Fruit fly (Drosophila melanogaster): ENCODE measurements around the gene CG11898.

CG11898 gene

dm6 chr3R:29204612-29205480 lies 39.4 kb downstream of the CG11898 start:
- TF ChIP-seq Jra (GFP tag; optimal IDR thresholded peaks at IDR 0.05) (no peak), sv (GFP tag; optimal IDR thresholded peaks at IDR 0.05) (peak; percentile 50)

- no peak for TF ChIP-seq CG32264 (GFP tag; optimal IDR thresholded peaks at IDR 0.05)
- no peak for TF ChIP-seq Mio (GFP tag; optimal IDR thresholded peaks at IDR 0.05)
- no peak for TF ChIP-seq jim (GFP tag; optimal IDR thresholded peaks at IDR 0.05)
- TF ChIP-seq h (GFP tag; optimal IDR thresholded peaks at IDR 0.05): no peak
- TF ChIP-seq OdsH (GFP tag; optimal IDR thresholded peaks at IDR 0.05): no peak
- no peak for TF ChIP-seq tai (GFP tag; optimal IDR thresholded peaks at IDR 0.05)
- no peak for TF ChIP-seq Dfd (GFP tag; optimal IDR thresholded peaks at IDR 0.05)
- TF ChIP-seq dmrt93B (GFP tag; optimal IDR thresholded peaks at IDR 0.05): no peak
- no peak for TF ChIP-seq br (GFP tag; optimal IDR thresholded peaks at IDR 0.05)
- TF ChIP-seq pan (optimal IDR thresholded peaks at IDR 0.05): no peak
- no peak for TF ChIP-seq Myc (optimal IDR thresholded peaks at IDR 0.05)
- no peak for TF ChIP-seq Sp1 (GFP tag; optimal IDR thresholded peaks at IDR 0.05)
- TF ChIP-seq brk (GFP tag; optimal IDR thresholded peaks at IDR 0.05): peak; percentile 31
- no peak for TF ChIP-seq GATAd (GFP tag; optimal IDR thresholded peaks at IDR 0.05)
- TF ChIP-seq fru (GFP tag; optimal IDR thresholded peaks at IDR 0.05): no peak
- TF ChIP-seq HLH106 (tag; optimal IDR thresholded peaks at IDR 0.05): no peak
- no peak for TF ChIP-seq rgr (GFP tag; optimal IDR thresholded peaks at IDR 0.05)
- TF ChIP-seq usp (GFP tag; optimal IDR thresholded peaks at IDR 0.05): no peak
- no peak for TF ChIP-seq dsf (GFP tag; optimal IDR thresholded peaks at IDR 0.05; ENCODE audit: borderline replicate concordance)
- TF ChIP-seq woc (GFP tag; optimal IDR thresholded peaks at IDR 0.05): no peak
- TF ChIP-seq CrebA (GFP tag; optimal IDR thresholded peaks at IDR 0.05; ENCODE audit: borderline replicate concordance): no peak
- TF ChIP-seq Rel (GFP tag; optimal IDR thresholded peaks at IDR 0.05): peak; percentile 2
- no peak for TF ChIP-seq Rel (tag; optimal IDR thresholded peaks at IDR 0.05)
- TF ChIP-seq Hnf4 (GFP tag; optimal IDR thresholded peaks at IDR 0.05): no peak
- no peak for TF ChIP-seq sv (GFP tag; optimal IDR thresholded peaks at IDR 0.05)
- peak; percentile 20 for TF ChIP-seq Dif (GFP tag; optimal IDR thresholded peaks at IDR 0.05; ENCODE audit: partially characterized antibody)
- no peak for TF ChIP-seq lola (GFP tag; optimal IDR thresholded peaks at IDR 0.05)
- TF ChIP-seq Jra (GFP tag; optimal IDR thresholded peaks at IDR 0.05): no peak
- no peak for TF ChIP-seq N (GFP tag; optimal IDR thresholded peaks at IDR 0.05)
- no peak for TF ChIP-seq Hr78 (GFP tag; optimal IDR thresholded peaks at IDR 0.05)
- no peak for TF ChIP-seq dl (GFP tag; optimal IDR thresholded peaks at IDR 0.05; ENCODE audit: insufficient read depth in 1 of 2, partially characterized antibody in 2 of 2)
- TF ChIP-seq foxo (GFP tag; optimal IDR thresholded peaks at IDR 0.05): no peak
- TF ChIP-seq Vsx2 (GFP tag; optimal IDR thresholded peaks at IDR 0.05; ENCODE audit: partially characterized antibody): peak; percentile 41
- no peak for TF ChIP-seq Abd-B (GFP tag; optimal IDR thresholded peaks at IDR 0.05)
- peak; percentile 10 for TF ChIP-seq sage (GFP tag; optimal IDR thresholded peaks at IDR 0.05)
- no peak for TF ChIP-seq CG9705 (GFP tag; optimal IDR thresholded peaks at IDR 0.05)
- TF ChIP-seq ey (GFP tag; optimal IDR thresholded peaks at IDR 0.05): no peak
- no peak for TF ChIP-seq Hr83 (GFP tag; optimal IDR thresholded peaks at IDR 0.05; ENCODE audit: poor library complexity, severe bottlenecking)
- TF ChIP-seq psq (GFP tag; optimal IDR thresholded peaks at IDR 0.05): no peak
Observed at dm6 chr3R:29206198-29207011, 41.0 kb downstream of the CG11898 start.

Data from whole organism, wandering third instar larva.